Fruit fly (Drosophila melanogaster) whole organism, wandering third instar larva: ENCODE results near the gene CG32262.
A peak's percentile ranks its signal among the peaks of the same experiment; 100 is the strongest.

Experiments used
- CG9705 ChIP-seq: fragments of 200-800 bp; sonication (Bioruptor generic); optimal IDR thresholded peaks from 2 replicates; lab custom pipeline; 2018; ENCODE audit warnings: missing biosample characterization, mild to moderate bottlenecking, missing genetic modification characterization
- GATAd ChIP-seq: sonication (Bioruptor generic); optimal IDR thresholded peaks from 2 replicates; lab custom pipeline; 2016; ENCODE audit warnings: missing biosample characterization, missing genetic modification characterization
- Hr83 ChIP-seq: fragments of 200-300 bp; sonication (Bioruptor generic); optimal IDR thresholded peaks from 2 replicates; lab custom pipeline; 2016; ENCODE audit warnings: missing biosample characterization, mild to moderate bottlenecking, missing genetic modification characterization, moderate library complexity; ENCODE audit not compliant: poor library complexity, severe bottlenecking
- Mio ChIP-seq: sonication (Bioruptor generic); optimal IDR thresholded peaks from 2 replicates; lab custom pipeline; 2016; ENCODE audit warnings: missing biosample characterization, missing genetic modification characterization
- Myc ChIP-seq: fragments of >200 bp; optimal IDR thresholded peaks from 2 replicates; lab custom pipeline; 2017
- dsf ChIP-seq: sonication (Bioruptor generic); optimal IDR thresholded peaks from 2 replicates; lab custom pipeline; 2016; ENCODE audit warnings: missing biosample characterization, missing genetic modification characterization, borderline replicate concordance
- fru ChIP-seq: fragments of 200-800 bp; sonication (Bioruptor generic); optimal IDR thresholded peaks from 3 replicates; lab custom pipeline; 2016; ENCODE audit warnings: missing biosample characterization, mild to moderate bottlenecking, missing genetic modification characterization
- h ChIP-seq: fragments of 200-800 bp; sonication (Bioruptor generic); optimal IDR thresholded peaks from 3 replicates; lab custom pipeline; 2016; ENCODE audit warnings: missing biosample characterization, mild to moderate bottlenecking, missing genetic modification characterization
- psq ChIP-seq: fragments of 200-800 bp; sonication (Bioruptor generic); optimal IDR thresholded peaks from 3 replicates; lab custom pipeline; 2017; ENCODE audit warnings: missing biosample characterization, mild to moderate bottlenecking, missing genetic modification characterization, moderate library complexity
- sv ChIP-seq: fragments of 200-800 bp; sonication (Bioruptor generic); optimal IDR thresholded peaks from 3 replicates; lab custom pipeline; 2016; ENCODE audit warnings: missing biosample characterization, missing genetic modification characterization
- usp ChIP-seq: fragments of >200 bp; optimal IDR thresholded peaks from 2 replicates; lab custom pipeline; 2017; ENCODE audit warnings: missing biosample characterization, missing genetic modification characterization

- TF ChIP-seq dsf (GFP tag; lab: Kevin White, UChicago) (no peak), GATAd (no peak), psq (no peak), Hr83 (GFP tag; lab: Kevin White, UChicago) (peak; percentile 33), Mio (GFP tag; lab: Kevin White, UChicago) (no peak), Myc (lab: Kevin White, UChicago) (no peak), usp (GFP tag; lab: Kevin White, UChicago) (no peak), CG9705 (GFP tag; lab: Kevin White, UChicago) (no peak), h (GFP tag; lab: Kevin White, UChicago) (no peak), fru (GFP tag; lab: Kevin White, UChicago) (no peak), sv (peak; percentile 45)
These were observed 42.2 kb downstream of the CG32262 start for dm6 chr3L:3767825-3768224.
